Worm (Caenorhabditis elegans) whole organism, L4/young adult: ENCODE data around the gene mans-3.

Experiments
- W03F9.2 ChIP-seq: fragments of 150-350 bp; optimal IDR thresholded peaks from 2 replicates; lab custom pipeline; 2014; ENCODE audit warnings: missing biosample characterization, missing genetic modification characterization
- dao-5 ChIP-seq: sonication (generic microtip); optimal IDR thresholded peaks from 2 replicates; lab custom pipeline; 2016; ENCODE audit warnings: missing genotype, missing genetic modification characterization, moderate library complexity, missing compliant biosample characterization

DNA sequence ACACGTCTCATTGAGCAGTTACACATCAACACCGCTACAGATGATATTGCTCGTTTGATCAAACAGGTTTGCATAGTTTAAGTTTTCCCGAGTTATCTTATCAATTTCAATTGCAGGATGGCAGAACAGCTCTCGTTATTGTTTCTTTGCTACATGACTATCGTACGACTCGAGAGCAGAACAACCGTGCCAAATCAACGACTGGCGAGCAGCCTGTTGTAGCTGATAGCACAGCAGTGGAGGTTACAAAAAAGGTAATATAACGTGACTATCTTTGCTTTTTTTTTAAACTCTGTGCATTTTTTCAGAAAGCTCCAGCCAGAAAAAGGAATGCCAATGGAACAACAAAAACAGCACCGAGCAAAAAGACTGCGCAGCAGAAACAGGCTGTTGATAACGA is 37.2 kb downstream of the mans-3 start:
- TF ChIP-seq dao-5, result no peak
- no peak for TF ChIP-seq W03F9.2 (tag; lab: Kevin White, UChicago)
